Worm (Caenorhabditis elegans): ENCODE results near the gene M02D8.6.

The M02D8.6 gene

ce11 chrX:8723127-8723600 is 8.6 kb downstream of the M02D8.6 start, which contains the start of gene tnt-2:
Gene tnt-2 (minus strand): TSS chrX:8723550.
- TF ChIP-seq ctbp-1 (GFP tag; IDR thresholded peaks at IDR 0.05) (no peak), ama-1 (optimal IDR thresholded peaks at IDR 0.05) (no peak), Y48G9A.11 (GFP tag; IDR thresholded peaks at IDR 0.05) (no peak), aha-1 (tag) (peak; percentile 58), php-3 (GFP tag; IDR thresholded peaks at IDR 0.05) (no peak), set-16 (GFP tag; IDR thresholded peaks at IDR 0.05) (peak; percentile 90), hmg-1.1 (GFP tag; IDR thresholded peaks at IDR 0.05) (no peak)

- TF ChIP-seq pha-4 (GFP tag; IDR thresholded peaks at IDR 0.05) (no peak), pha-4 (tag; optimal IDR thresholded peaks at IDR 0.05) (peak; percentile 48), F37D6.2 (tag; optimal IDR thresholded peaks at IDR 0.05) (no peak), unc-62 (GFP tag; optimal IDR thresholded peaks at IDR 0.05 in 1 of 2) (peak in 1 of 2 experiments; percentile 22), unc-62 (tag; optimal IDR thresholded peaks at IDR 0.05) (no peak)
Observed at ce11 chrX:8721273-8721672, 10.4 kb downstream of the M02D8.6 start.

ce11 chrX:8720658-8721057 is 11.1 kb downstream of the M02D8.6 start, which contains the start of gene F53A9.9:
Gene F53A9.9 (minus strand): TSS chrX:8720758.
- no peak for TF ChIP-seq lin-29 (GFP tag; IDR thresholded peaks at IDR 0.05)
- no peak for TF ChIP-seq ZK546.5 (tag; optimal IDR thresholded peaks at IDR 0.05)
- no peak for TF ChIP-seq hlh-11 (tag; optimal IDR thresholded peaks at IDR 0.05)
- no peak for TF ChIP-seq T20F7.1 (GFP tag; optimal IDR thresholded peaks at IDR 0.05)
- TF ChIP-seq nhr-11 (tag; optimal IDR thresholded peaks at IDR 0.05): no peak
- TF ChIP-seq madf-9 (GFP tag; conservative IDR thresholded peaks at IDR 0.05): no peak
- TF ChIP-seq ces-1 (GFP tag; optimal IDR thresholded peaks at IDR 0.05): no peak
- TF ChIP-seq nhr-41 (GFP tag; IDR thresholded peaks at IDR 0.05): no peak
- TF ChIP-seq lin-39 (tag; optimal IDR thresholded peaks at IDR 0.05): no peak
- TF ChIP-seq egl-27 (tag; optimal IDR thresholded peaks at IDR 0.05): no peak
- TF ChIP-seq ceh-62 (tag; optimal IDR thresholded peaks at IDR 0.05): no peak
- TF ChIP-seq pqm-1 (tag; optimal IDR thresholded peaks at IDR 0.05): no peak
- no peak for TF ChIP-seq tag-97 (GFP tag; IDR thresholded peaks at IDR 0.05)
- no peak for TF ChIP-seq rbr-2 (tag; optimal IDR thresholded peaks at IDR 0.05)
- TF ChIP-seq ctbp-1 (GFP tag; IDR thresholded peaks at IDR 0.05): no peak
- no peak for TF ChIP-seq spr-1 (tag; optimal IDR thresholded peaks at IDR 0.05)

DNA sequence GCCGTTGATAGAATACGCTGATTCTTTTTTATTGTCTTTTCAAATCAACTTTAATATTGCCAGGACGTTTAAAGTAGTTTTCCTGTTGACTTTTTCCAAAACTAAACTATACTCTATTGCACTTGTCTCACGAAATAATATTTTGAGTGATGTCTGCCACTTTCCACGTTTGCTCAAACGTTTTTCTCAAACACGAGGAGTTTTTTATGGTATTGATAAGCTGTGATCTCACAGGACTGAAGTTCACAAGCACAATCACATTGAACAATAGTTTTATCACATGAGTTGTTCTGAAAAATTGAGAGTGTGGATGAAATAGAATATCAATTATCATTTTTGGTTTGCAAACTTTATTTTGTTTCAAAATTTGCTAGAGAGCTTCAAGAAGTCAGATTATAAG is 11.8 kb downstream of the M02D8.6 start:
- TF ChIP-seq rbr-2 (tag; optimal IDR thresholded peaks at IDR 0.05) (no peak), nhr-42 (GFP tag; IDR thresholded peaks at IDR 0.05) (no peak), nhr-48 (tag; optimal IDR thresholded peaks at IDR 0.05) (no peak), zfp-3 (GFP tag; conservative IDR thresholded peaks at IDR 0.05) (no peak), snpc-1.2 (GFP tag; IDR thresholded peaks at IDR 0.05) (no peak), nhr-6 (tag; optimal IDR thresholded peaks at IDR 0.05) (no peak), unc-62 (GFP tag; optimal IDR thresholded peaks at IDR 0.05 in 1 of 2) (peak in 1 of 2 experiments; percentile 35), unc-62 (tag; optimal IDR thresholded peaks at IDR 0.05) (no peak), T20F7.1 (GFP tag; optimal IDR thresholded peaks at IDR 0.05) (no peak), php-3 (GFP tag; IDR thresholded peaks at IDR 0.05) (peak; percentile 81), hlh-11 (tag; optimal IDR thresholded peaks at IDR 0.05) (peak; percentile 50), zip-11 (GFP tag; IDR thresholded peaks at IDR 0.05) (no peak), ama-1 (optimal IDR thresholded peaks at IDR 0.05) (no peak), egl-27 (tag; optimal IDR thresholded peaks at IDR 0.05) (no peak), zip-2 (tag; optimal IDR thresholded peaks at IDR 0.05) (no peak), ceh-62 (tag; optimal IDR thresholded peaks at IDR 0.05) (no peak), lin-39 (tag; optimal IDR thresholded peaks at IDR 0.05) (no peak), tra-1 (GFP tag; IDR thresholded peaks at IDR 0.05) (no peak), dmd-8 (GFP tag; IDR thresholded peaks at IDR 0.05) (no peak), ztf-7 (tag; optimal IDR thresholded peaks at IDR 0.05) (no peak), mep-1 (tag; optimal IDR thresholded peaks at IDR 0.05) (peak; percentile 25), mdt-29 (GFP tag; IDR thresholded peaks at IDR 0.05) (no peak), mdl-1 (tag; optimal IDR thresholded peaks at IDR 0.05) (peak in 1 of 2 experiments; percentile 9), fkh-10 (GFP tag; optimal IDR thresholded peaks at IDR 0.05) (no peak), dmd-9 (GFP tag; IDR thresholded peaks at IDR 0.05) (no peak), unc-130 (GFP tag; optimal IDR thresholded peaks at IDR 0.05) (no peak), aly-2 (tag; optimal IDR thresholded peaks at IDR 0.05) (no peak), spr-3 (GFP tag; optimal IDR thresholded peaks at IDR 0.05) (no peak), F44E2.7 (GFP tag; IDR thresholded peaks at IDR 0.05) (no peak), aha-1 (tag) (no peak), attf-4 (tag; optimal IDR thresholded peaks at IDR 0.05) (no peak)

Measured in whole organism, L4 larva.